5 fruit fly cellular contexts compared by ENCODE assay signal in genomic region chr3L:9381602-9382001, dm6.
A peak's percentile ranks its signal among the peaks of the same experiment; 100 is the strongest.
TF ChIP-seq lines count a peak whose summit lies in the region.

Gene Hsp23, plus strand, starts transcription at chr3L:9381882.

- no peak for TF ChIP-seq CTCF in whole organism, embryonic (GFP tag; optimal IDR thresholded peaks at IDR 0.05; lab: Kevin White, UChicago)

TF ChIP-seq in whole organism, 6 proteins besides CTCF, POLR2A, EP300 and RAD21:
- peak; percentile 18 for TF ChIP-seq Dll (optimal IDR thresholded peaks at IDR 0.05; lab: Kevin White, UChicago)
- no peak for TF ChIP-seq CG8478 (optimal IDR thresholded peaks at IDR 0.05; lab: Kevin White, UChicago)
- peak in 1 of 2 experiments; percentile 48 for TF ChIP-seq EcR (GFP tag; optimal IDR thresholded peaks at IDR 0.05; lab: Kevin White, UChicago)

TF ChIP-seq in whole organism, embryonic, 481 proteins besides CTCF, POLR2A, EP300 and RAD21 (continues in another document):
- TF ChIP-seq CG13894 (tag; optimal IDR thresholded peaks at IDR 0.05; lab: Kevin White, UChicago) (peak; percentile 45), CG12391 (tag; optimal IDR thresholded peaks at IDR 0.05; lab: Kevin White, UChicago) (no peak), CG8944 (GFP tag; optimal IDR thresholded peaks at IDR 0.05; lab: Kevin White, UChicago) (no peak), Med (GFP tag; lab: Kevin White, UChicago) (peak; percentile 64), CG12769 (tag; optimal IDR thresholded peaks at IDR 0.05; lab: Kevin White, UChicago) (no peak), Hand (GFP tag; optimal IDR thresholded peaks at IDR 0.05; lab: Kevin White, UChicago) (no peak), CG5953 (GFP tag; IDR thresholded peaks at IDR 0.05; lab: Robert Waterston, UW) (no peak), CG8359 (GFP tag; optimal IDR thresholded peaks at IDR 0.05; lab: Kevin White, UChicago; ENCODE audit: borderline replicate concordance) (no peak), Scr (GFP tag; IDR thresholded peaks at IDR 0.05; lab: Robert Waterston, UW; ENCODE audit: partially characterized antibody) (peak; percentile 44), CG17802 (tag; optimal IDR thresholded peaks at IDR 0.05; lab: Kevin White, UChicago) (no peak), CG33213 (GFP tag; optimal IDR thresholded peaks at IDR 0.05; lab: Kevin White, UChicago) (no peak), Dad (GFP tag; optimal IDR thresholded peaks at IDR 0.05; lab: Kevin White, UChicago) (no peak), wek (GFP tag; optimal IDR thresholded peaks at IDR 0.05; lab: Kevin White, UChicago) (peak; percentile 5), CG30020 (tag; optimal IDR thresholded peaks at IDR 0.05; lab: Kevin White, UChicago) (peak; percentile 21), CG6765 (GFP tag; optimal IDR thresholded peaks at IDR 0.05; lab: Kevin White, UChicago) (no peak), CG4360 (GFP tag; IDR thresholded peaks at IDR 0.05; lab: Robert Waterston, UW) (no peak), CG10321 (GFP tag; IDR thresholded peaks at IDR 0.05; lab: Robert Waterston, UW) (no peak), Mad (GFP tag; optimal IDR thresholded peaks at IDR 0.05; lab: Kevin White, UChicago) (no peak), CG2199 (GFP tag; IDR thresholded peaks at IDR 0.05; lab: Robert Waterston, UW) (peak; percentile 50; the same call in 1 of the 3 replicates), CG17568 (GFP tag; optimal IDR thresholded peaks at IDR 0.05; lab: Kevin White, UChicago) (no peak), CG1792 (GFP tag; optimal IDR thresholded peaks at IDR 0.05; lab: Kevin White, UChicago) (no peak), CG2712 (tag; optimal IDR thresholded peaks at IDR 0.05; lab: Kevin White, UChicago) (no peak), salm (tag; optimal IDR thresholded peaks at IDR 0.05; lab: Kevin White, UChicago) (no peak)

TF ChIP-seq in whole organism, prepupa, 60 proteins besides CTCF, POLR2A, EP300 and RAD21 (continues in another document):
- peak; percentile 35 for TF ChIP-seq CG10669 (GFP tag; optimal IDR thresholded peaks at IDR 0.05; lab: Kevin White, UChicago)
- TF ChIP-seq CG7368 (GFP tag; optimal IDR thresholded peaks at IDR 0.05; lab: Kevin White, UChicago), result peak; percentile 18
- peak; percentile 52 for TF ChIP-seq CG6854 (GFP tag; optimal IDR thresholded peaks at IDR 0.05; lab: Kevin White, UChicago)
- no peak for TF ChIP-seq CG4318 (GFP tag; optimal IDR thresholded peaks at IDR 0.05; lab: Kevin White, UChicago)
- peak; percentile 43 for TF ChIP-seq Sox102F (GFP tag; optimal IDR thresholded peaks at IDR 0.05; lab: Kevin White, UChicago)
- TF ChIP-seq CG6276 (GFP tag; optimal IDR thresholded peaks at IDR 0.05; lab: Kevin White, UChicago), result peak; percentile 13
- TF ChIP-seq Hr4 (GFP tag; optimal IDR thresholded peaks at IDR 0.05; lab: Kevin White, UChicago), result no peak
- peak; percentile 22; the same call in 1 of the 3 replicates for TF ChIP-seq CG8119 (GFP tag; IDR thresholded peaks at IDR 0.05; lab: Robert Waterston, UW)
- peak; percentile 8 for TF ChIP-seq Smox (GFP tag; optimal IDR thresholded peaks at IDR 0.05; lab: Kevin White, UChicago)
- no peak for TF ChIP-seq CG34406 (GFP tag; optimal IDR thresholded peaks at IDR 0.05; lab: Kevin White, UChicago)
- TF ChIP-seq CG11762 (GFP tag; optimal IDR thresholded peaks at IDR 0.05; lab: Kevin White, UChicago; ENCODE audit: insufficient read depth), result no peak
- TF ChIP-seq CG8632 (GFP tag; optimal IDR thresholded peaks at IDR 0.05; lab: Kevin White, UChicago), result no peak
- no peak for TF ChIP-seq Hr38 (GFP tag; optimal IDR thresholded peaks at IDR 0.05; lab: Kevin White, UChicago)
- TF ChIP-seq vri (GFP tag; optimal IDR thresholded peaks at IDR 0.05; lab: Kevin White, UChicago), result peak; percentile 57
- TF ChIP-seq Hr39 (GFP tag; optimal IDR thresholded peaks at IDR 0.05; lab: Kevin White, UChicago), result no peak
- TF ChIP-seq Eip75B (GFP tag; optimal IDR thresholded peaks at IDR 0.05; lab: Kevin White, UChicago), result peak; percentile 65
- TF ChIP-seq cyc (GFP tag; optimal IDR thresholded peaks at IDR 0.05; lab: Kevin White, UChicago), result peak; percentile 1
- no peak for TF ChIP-seq CG11294 (GFP tag; IDR thresholded peaks at IDR 0.05; lab: Robert Waterston, UW)
- TF ChIP-seq OdsH (GFP tag; optimal IDR thresholded peaks at IDR 0.05; lab: Kevin White, UChicago), result peak; percentile 12
- TF ChIP-seq CG32006 (GFP tag; optimal IDR thresholded peaks at IDR 0.05; lab: Kevin White, UChicago), result no peak
- TF ChIP-seq fd59A (GFP tag; optimal IDR thresholded peaks at IDR 0.05; lab: Kevin White, UChicago), result no peak
- peak; percentile 92 for TF ChIP-seq Blimp-1 (GFP tag; optimal IDR thresholded peaks at IDR 0.05; lab: Kevin White, UChicago)
- peak; percentile 66 for TF ChIP-seq CG9139 (GFP tag; optimal IDR thresholded peaks at IDR 0.05; lab: Kevin White, UChicago)

TF ChIP-seq in whole organism, pupa, 21 proteins besides CTCF, POLR2A, EP300 and RAD21:
- TF ChIP-seq CG8159 (tag; optimal IDR thresholded peaks at IDR 0.05; lab: Kevin White, UChicago), result no peak
- TF ChIP-seq CG10348 (GFP tag; IDR thresholded peaks at IDR 0.05; lab: Robert Waterston, UW), result no peak
- TF ChIP-seq fd96Ca (GFP tag; IDR thresholded peaks at IDR 0.05; lab: Robert Waterston, UW), result 0 out of 3 replicates have a peak, but pooled peaks have one; percentile 34
- TF ChIP-seq gl (tag; optimal IDR thresholded peaks at IDR 0.05; lab: Kevin White, UChicago), result peak; percentile 16
- 0 out of 2 replicates have a peak, but pooled peaks have one; percentile 39 for TF ChIP-seq Ets98B (GFP tag; IDR thresholded peaks at IDR 0.05; lab: Robert Waterston, UW)
- TF ChIP-seq CG15710 (tag; optimal IDR thresholded peaks at IDR 0.05; lab: Kevin White, UChicago), result peak; percentile 6
- TF ChIP-seq Snoo (tag; optimal IDR thresholded peaks at IDR 0.05; lab: Kevin White, UChicago), result peak; percentile 51
- TF ChIP-seq EcR (GFP tag; optimal IDR thresholded peaks at IDR 0.05; lab: Kevin White, UChicago), result peak; percentile 80
- TF ChIP-seq CG12605 (GFP tag; IDR thresholded peaks at IDR 0.05; lab: Robert Waterston, UW), result peak; percentile 59
- TF ChIP-seq CG14655 (GFP tag; optimal IDR thresholded peaks at IDR 0.05; lab: Kevin White, UChicago), result peak; percentile 24
- TF ChIP-seq rn (GFP tag; IDR thresholded peaks at IDR 0.05; lab: Robert Waterston, UW), result no peak
- peak; percentile 53; the same call in 1 of the 3 replicates for TF ChIP-seq CG4496 (GFP tag; IDR thresholded peaks at IDR 0.05; lab: Robert Waterston, UW)
- TF ChIP-seq CG8301 (tag; optimal IDR thresholded peaks at IDR 0.05; lab: Kevin White, UChicago), result peak; percentile 5
- TF ChIP-seq CG9948 (tag; optimal IDR thresholded peaks at IDR 0.05; lab: Kevin White, UChicago), result no peak
- peak; percentile 56; the same call in 1 of the 2 replicates for TF ChIP-seq CG32121 (GFP tag; IDR thresholded peaks at IDR 0.05; lab: Robert Waterston, UW)
- TF ChIP-seq D1 (tag; optimal IDR thresholded peaks at IDR 0.05; lab: Kevin White, UChicago), result no peak
- TF ChIP-seq Pif1B (GFP tag; optimal IDR thresholded peaks at IDR 0.05; lab: Kevin White, UChicago), result peak; percentile 35
- TF ChIP-seq CG17806 (tag; optimal IDR thresholded peaks at IDR 0.05; lab: Kevin White, UChicago), result no peak
- TF ChIP-seq Pif1A (GFP tag; optimal IDR thresholded peaks at IDR 0.05; lab: Kevin White, UChicago), result no peak
- TF ChIP-seq CG34367 (tag; optimal IDR thresholded peaks at IDR 0.05; lab: Kevin White, UChicago), result peak; percentile 9
- TF ChIP-seq CG13204 (GFP tag; optimal IDR thresholded peaks at IDR 0.05; lab: Kevin White, UChicago), result peak; percentile 19
TF ChIP-seq in whole organism, pupa: peak in this region for 14.

TF ChIP-seq in whole organism, wandering third instar larva, 38 proteins besides CTCF, POLR2A, EP300 and RAD21 (continues in another document):
- TF ChIP-seq br (GFP tag; optimal IDR thresholded peaks at IDR 0.05; lab: Kevin White, UChicago), result peak; percentile 60
- peak; percentile 32 for TF ChIP-seq Jra (GFP tag; optimal IDR thresholded peaks at IDR 0.05; lab: Kevin White, UChicago)
- no peak for TF ChIP-seq dmrt93B (GFP tag; optimal IDR thresholded peaks at IDR 0.05; lab: Kevin White, UChicago)
- TF ChIP-seq Hnf4 (GFP tag; optimal IDR thresholded peaks at IDR 0.05; lab: Kevin White, UChicago), result peak; percentile 59
- TF ChIP-seq fru (GFP tag; optimal IDR thresholded peaks at IDR 0.05; lab: Kevin White, UChicago), result peak; percentile 50
- TF ChIP-seq Dif (GFP tag; optimal IDR thresholded peaks at IDR 0.05; lab: Kevin White, UChicago; ENCODE audit: partially characterized antibody), result peak; percentile 59
- TF ChIP-seq Abd-B (GFP tag; optimal IDR thresholded peaks at IDR 0.05; lab: Kevin White, UChicago), result no peak
- TF ChIP-seq Vsx2 (GFP tag; optimal IDR thresholded peaks at IDR 0.05; lab: Kevin White, UChicago; ENCODE audit: partially characterized antibody), result no peak
- TF ChIP-seq psq (GFP tag; optimal IDR thresholded peaks at IDR 0.05; lab: Kevin White, UChicago), result peak; percentile 66
- TF ChIP-seq usp (GFP tag; optimal IDR thresholded peaks at IDR 0.05; lab: Kevin White, UChicago), result no peak
- no peak for TF ChIP-seq Mio (GFP tag; optimal IDR thresholded peaks at IDR 0.05; lab: Kevin White, UChicago)
- TF ChIP-seq N (GFP tag; optimal IDR thresholded peaks at IDR 0.05; lab: Kevin White, UChicago), result no peak
- TF ChIP-seq sv (GFP tag; optimal IDR thresholded peaks at IDR 0.05; lab: Kevin White, UChicago), result no peak
- TF ChIP-seq dl (GFP tag; optimal IDR thresholded peaks at IDR 0.05; lab: Kevin White, UChicago; ENCODE audit: insufficient read depth in 1 of 2, partially characterized antibody in 2 of 2), result peak in 1 of 2 experiments; percentile 7
- TF ChIP-seq h (GFP tag; optimal IDR thresholded peaks at IDR 0.05; lab: Kevin White, UChicago), result peak; percentile 35
- peak; percentile 6 for TF ChIP-seq sage (GFP tag; optimal IDR thresholded peaks at IDR 0.05; lab: Kevin White, UChicago)
- no peak for TF ChIP-seq lola (GFP tag; optimal IDR thresholded peaks at IDR 0.05; lab: Kevin White, UChicago)
- TF ChIP-seq HLH106 (tag; optimal IDR thresholded peaks at IDR 0.05; lab: Kevin White, UChicago), result peak; percentile 28
- peak; percentile 27 for TF ChIP-seq Sp1 (GFP tag; optimal IDR thresholded peaks at IDR 0.05; lab: Kevin White, UChicago)
- TF ChIP-seq tai (GFP tag; optimal IDR thresholded peaks at IDR 0.05; lab: Kevin White, UChicago), result no peak
- peak; percentile 58 for TF ChIP-seq CrebA (GFP tag; optimal IDR thresholded peaks at IDR 0.05; lab: Kevin White, UChicago; ENCODE audit: borderline replicate concordance)
- TF ChIP-seq OdsH (GFP tag; optimal IDR thresholded peaks at IDR 0.05; lab: Kevin White, UChicago), result peak; percentile 53
- peak; percentile 71 for TF ChIP-seq brk (GFP tag; optimal IDR thresholded peaks at IDR 0.05; lab: Kevin White, UChicago)
- peak; percentile 88 for TF ChIP-seq Hr83 (GFP tag; optimal IDR thresholded peaks at IDR 0.05; lab: Kevin White, UChicago; ENCODE audit: poor library complexity, severe bottlenecking)
- no peak for TF ChIP-seq ey (GFP tag; optimal IDR thresholded peaks at IDR 0.05; lab: Kevin White, UChicago)
- peak; percentile 43 to 45 for TF ChIP-seq foxo (GFP tag; optimal IDR thresholded peaks at IDR 0.05; lab: Kevin White, UChicago)
- no peak for TF ChIP-seq CG9705 (GFP tag; optimal IDR thresholded peaks at IDR 0.05; lab: Kevin White, UChicago)
- no peak for TF ChIP-seq pan (optimal IDR thresholded peaks at IDR 0.05; lab: Kevin White, UChicago)
